Fruit fly (Drosophila melanogaster) whole organism, larva: ENCODE data around the gene Spps.

Experiments used
- noc ChIP-seq: fragments of 200-800 bp; sonication (Bioruptor generic); optimal IDR thresholded peaks from 3 replicates; lab custom pipeline; 2019; ENCODE audit warnings: missing biosample characterization, mild to moderate bottlenecking, missing genetic modification characterization, moderate library complexity

Gene Spps

dm6 chr3R:24221334-24222302 is 5.1 kb downstream of the Spps start, which contains the start of gene twin:
Gene twin (minus strand): TSS chr3R:24221965.
- TF ChIP-seq noc: peak; percentile 14

dm6 chr3R:24220845-24221244 is 5.9 kb downstream of the Spps start, which contains the start of gene cav:
Gene cav (plus strand): TSS chr3R:24221103.
- no peak for TF ChIP-seq noc

- no peak for TF ChIP-seq noc
Measured at dm6 chr3R:24219093-24219492, 7.6 kb downstream of the Spps start.

dm6 chr3R:24218565-24218964 is 8.2 kb downstream of the Spps start, which contains the start of gene CG17786:
Gene CG17786 (minus strand): TSS chr3R:24218718.
- no peak for TF ChIP-seq noc

- no peak for TF ChIP-seq noc
Measured at dm6 chr3R:24216017-24216416, 10.7 kb downstream of the Spps start.

dm6 chr3R:24213644-24214043 is 13.1 kb downstream of the Spps start:
- no peak for TF ChIP-seq noc

dm6 chr3R:24206341-24207114 is 20.2 kb downstream of the Spps start:
- TF ChIP-seq noc: no peak

- TF ChIP-seq noc: no peak
Measured at dm6 chr3R:24205935-24206334, 20.8 kb downstream of the Spps start.

dm6 chr3R:24205234-24205894 is 21.4 kb downstream of the Spps start:
- TF ChIP-seq noc: no peak

- TF ChIP-seq noc: no peak
Measured at dm6 chr3R:24204022-24204421, 22.7 kb downstream of the Spps start.

- TF ChIP-seq noc: no peak
Measured at dm6 chr3R:24203426-24203825, 23.3 kb downstream of the Spps start.

- TF ChIP-seq noc: no peak
Measured at dm6 chr3R:24202723-24203122, 24.0 kb downstream of the Spps start.

- TF ChIP-seq noc: peak; percentile 95
Measured at dm6 chr3R:24193373-24193879, 33.3 kb downstream of the Spps start, which contains the start of the genes SMC6 and CG6204. Gene SMC6 (minus strand): TSS chr3R:24193423. Gene CG6204 (plus strand): TSS chr3R:24193832.

dm6 chr3R:24188619-24189018 is 38.1 kb downstream of the Spps start, which contains the start of gene CG5515:
Gene CG5515 (minus strand): TSS chr3R:24188896.
- no peak for TF ChIP-seq noc

- TF ChIP-seq noc: no peak
Measured at dm6 chr3R:24186188-24186587, 40.5 kb downstream of the Spps start, which contains the start of gene mora. Gene mora (plus strand): TSS chr3R:24186359.
